Fruit fly (Drosophila melanogaster): ENCODE data around the gene Tb.

DNA sequence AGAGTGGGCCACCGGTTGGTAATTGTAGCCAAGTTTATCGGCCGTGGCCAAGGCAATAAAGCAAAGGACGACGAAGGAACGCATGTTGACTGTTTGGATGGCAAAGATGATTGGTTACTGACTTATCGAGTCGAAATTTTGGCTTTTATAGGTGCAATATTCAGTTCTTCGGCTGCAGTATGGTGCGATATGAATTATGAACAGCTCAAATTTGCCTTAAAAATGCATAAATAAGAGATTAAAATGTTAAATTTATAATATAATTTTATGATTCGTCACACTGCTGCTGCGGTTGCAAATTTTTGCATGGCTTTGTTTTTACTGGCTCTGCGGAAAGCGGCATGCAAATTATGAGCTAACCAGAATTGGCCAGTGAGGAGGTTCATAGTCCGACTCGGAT is 27.6 kb upstream of the Tb start, which contains the start of gene TwdlK:
- TF ChIP-seq br (GFP tag; optimal IDR thresholded peaks at IDR 0.05) (no peak), OdsH (GFP tag; optimal IDR thresholded peaks at IDR 0.05) (no peak), Myc (optimal IDR thresholded peaks at IDR 0.05) (no peak), Hr78 (GFP tag; optimal IDR thresholded peaks at IDR 0.05) (no peak), Sp1 (GFP tag; optimal IDR thresholded peaks at IDR 0.05) (no peak), Hr83 (GFP tag; optimal IDR thresholded peaks at IDR 0.05; ENCODE audit: poor library complexity, severe bottlenecking) (no peak), Dfd (GFP tag; optimal IDR thresholded peaks at IDR 0.05) (no peak), dl (GFP tag; optimal IDR thresholded peaks at IDR 0.05; ENCODE audit: insufficient read depth in 1 of 2, partially characterized antibody in 2 of 2) (no peak), Mio (GFP tag; optimal IDR thresholded peaks at IDR 0.05) (no peak)
